Worm (Caenorhabditis elegans) whole organism, mixed stage, embryonic: Measurements from ENCODE around the gene slc-25A21.

Source experiments
- ces-1 ChIP-seq: fragments of 150-350 bp; optimal IDR thresholded peaks from 2 replicates; lab custom pipeline; 2014; ENCODE audit warnings: missing biosample characterization, missing genetic modification reagents, missing genetic modification characterization
- lsy-2 ChIP-seq: fragments of 150-350 bp; optimal IDR thresholded peaks from 2 replicates; lab custom pipeline; 2014; ENCODE audit warnings: missing biosample characterization, missing genetic modification characterization
- mab-5 ChIP-seq: fragments of 150-350 bp; optimal IDR thresholded peaks from 2 replicates; lab custom pipeline; 2014; ENCODE audit warnings: missing biosample characterization, missing genetic modification characterization
- nhr-237 ChIP-seq: fragments of 150-350 bp; optimal IDR thresholded peaks from 2 replicates; lab custom pipeline; 2014; ENCODE audit warnings: missing biosample characterization, missing genetic modification characterization
- nhr-28 ChIP-seq: fragments of 150-350 bp; optimal IDR thresholded peaks from 2 replicates; lab custom pipeline; 2014; ENCODE audit warnings: missing biosample characterization, missing genetic modification characterization
- nhr-76 ChIP-seq: sonication (generic microtip); optimal IDR thresholded peaks from 2 replicates; lab custom pipeline; 2017; ENCODE audit warnings: missing biosample characterization, missing genetic modification characterization
- pha-4 ChIP-seq: fragments of 150-350 bp; optimal IDR thresholded peaks from 2 replicates; lab custom pipeline; 2018; ENCODE audit warnings: missing biosample characterization, missing genetic modification reagents, missing genetic modification characterization
- snpc-4 ChIP-seq: fragments of 150-350 bp; optimal IDR thresholded peaks from 2 replicates; lab custom pipeline; 2014; ENCODE audit warnings: missing biosample characterization, missing genetic modification characterization
- zip-8 ChIP-seq: fragments of 150-350 bp; optimal IDR thresholded peaks from 2 replicates; lab custom pipeline; 2014; ENCODE audit warnings: missing biosample characterization, missing genetic modification characterization

DNA sequence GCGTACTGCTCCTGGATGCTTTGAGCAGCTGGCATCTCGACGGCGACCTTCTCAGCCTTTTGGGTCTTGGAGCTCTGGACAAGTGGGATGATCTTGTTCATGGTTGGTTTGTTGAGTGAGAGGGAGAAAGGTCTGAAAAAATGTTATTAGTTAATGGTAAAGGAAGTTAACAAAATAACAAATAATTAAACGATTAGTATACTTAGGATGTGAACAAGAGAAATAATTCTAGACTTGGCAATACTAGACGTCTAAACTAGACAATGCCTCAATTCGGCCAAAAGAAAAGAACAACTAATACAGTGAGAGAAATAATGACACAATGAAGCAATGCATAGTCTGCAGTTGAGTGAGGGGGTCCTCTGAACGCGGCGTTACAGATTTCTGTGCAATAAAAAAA, 20.9 kb downstream of the slc-25A21 start, which contains the start of gene R11.4:
- TF ChIP-seq nhr-28 (tag; lab: Kevin White, UChicago) (no peak), mab-5 (tag; lab: Kevin White, UChicago) (no peak), nhr-76 (tag; lab: Kevin White, UChicago) (no peak), zip-8 (tag; lab: Kevin White, UChicago) (no peak), lsy-2 (tag; lab: Kevin White, UChicago) (no peak), snpc-4 (tag; lab: Kevin White, UChicago) (no peak), ces-1 (GFP tag; lab: Kevin White, UChicago) (no peak), pha-4 (no peak), nhr-237 (tag; lab: Kevin White, UChicago) (no peak)
